Worm (Caenorhabditis elegans) whole organism, dauer: ENCODE results near the gene clc-6.

Source experiments
- unc-62 ChIP-seq: sonication (generic microtip); optimal IDR thresholded peaks from 2 replicates; lab custom pipeline; 2017; ENCODE audit warnings: missing biosample characterization, missing genetic modification reagents, missing genetic modification characterization

The clc-6 gene

DNA sequence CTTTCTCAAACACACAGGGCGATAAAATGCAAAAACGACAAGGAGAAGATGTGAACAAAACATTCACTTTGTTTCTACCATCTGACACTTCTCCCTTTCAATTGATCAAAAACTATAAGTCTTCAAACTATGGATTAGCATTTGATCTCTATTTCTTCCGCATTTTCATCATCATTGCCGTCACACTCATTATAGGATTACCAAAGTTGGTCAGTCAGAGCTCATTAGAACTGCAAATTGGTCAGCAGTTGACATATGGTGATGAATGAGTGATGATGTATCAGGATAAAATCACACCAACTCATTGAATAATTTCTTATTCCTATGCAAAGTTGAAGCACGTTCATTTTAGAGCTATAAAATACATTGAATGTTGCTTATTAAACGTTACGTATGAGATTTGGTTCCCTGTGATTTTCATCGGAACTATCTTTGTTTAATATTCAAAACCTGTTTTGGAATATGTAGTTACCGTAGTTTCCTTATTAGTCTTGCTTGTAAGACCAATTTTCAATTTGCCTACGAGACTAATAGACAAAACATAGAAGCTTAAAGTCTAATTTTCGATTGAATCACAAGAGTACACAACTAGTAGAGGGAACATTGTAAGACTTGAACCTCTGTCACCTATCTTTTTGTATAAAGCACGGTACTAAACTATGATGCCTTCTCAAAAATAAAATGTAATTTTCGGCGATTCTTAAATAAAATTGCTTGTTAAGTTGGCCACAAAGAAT, 13.6 kb upstream of the clc-6 start:
- no peak for TF ChIP-seq unc-62 (GFP tag; lab: Kevin White, UChicago)

DNA sequence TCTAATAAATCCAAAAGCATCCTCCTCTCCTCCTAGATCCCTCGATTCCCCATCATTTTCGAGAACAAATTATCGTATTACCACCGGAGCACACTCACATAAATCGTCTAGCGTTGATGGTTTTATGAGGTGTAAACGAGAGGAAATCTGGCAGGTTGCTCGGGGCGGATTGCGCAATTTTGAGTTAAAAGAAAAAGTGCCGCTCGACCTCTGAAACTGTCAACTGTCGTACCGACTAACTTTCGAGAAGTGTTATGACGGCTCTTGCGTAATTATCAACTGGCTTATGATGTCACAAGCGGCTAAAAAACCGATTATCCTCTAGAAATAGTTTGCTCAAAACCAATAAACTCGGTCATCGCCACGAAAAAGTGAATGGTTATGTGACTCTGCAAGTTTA, 10.5 kb upstream of the clc-6 start:
- TF ChIP-seq unc-62 (GFP tag; lab: Kevin White, UChicago) = no peak

DNA sequence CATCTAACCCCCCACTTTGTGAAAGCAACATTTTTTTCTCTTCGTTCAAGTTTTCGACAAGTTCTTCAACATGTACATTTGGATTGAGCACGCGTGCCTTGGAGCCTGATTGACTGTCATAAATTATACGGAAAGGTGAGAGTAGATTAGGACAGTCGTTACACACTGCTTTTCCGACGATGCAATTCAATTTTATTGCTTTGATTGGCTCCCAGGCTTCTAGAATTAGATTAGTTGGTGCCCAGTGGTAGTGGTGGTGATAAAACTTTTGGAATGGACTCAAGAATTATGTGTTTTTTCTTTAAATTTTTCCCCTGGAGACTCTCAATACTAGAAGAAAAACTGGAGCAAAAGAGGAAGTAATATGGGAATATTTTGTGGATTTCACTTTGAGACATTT, 8.4 kb upstream of the clc-6 start:
- no peak for TF ChIP-seq unc-62 (GFP tag; lab: Kevin White, UChicago)

DNA sequence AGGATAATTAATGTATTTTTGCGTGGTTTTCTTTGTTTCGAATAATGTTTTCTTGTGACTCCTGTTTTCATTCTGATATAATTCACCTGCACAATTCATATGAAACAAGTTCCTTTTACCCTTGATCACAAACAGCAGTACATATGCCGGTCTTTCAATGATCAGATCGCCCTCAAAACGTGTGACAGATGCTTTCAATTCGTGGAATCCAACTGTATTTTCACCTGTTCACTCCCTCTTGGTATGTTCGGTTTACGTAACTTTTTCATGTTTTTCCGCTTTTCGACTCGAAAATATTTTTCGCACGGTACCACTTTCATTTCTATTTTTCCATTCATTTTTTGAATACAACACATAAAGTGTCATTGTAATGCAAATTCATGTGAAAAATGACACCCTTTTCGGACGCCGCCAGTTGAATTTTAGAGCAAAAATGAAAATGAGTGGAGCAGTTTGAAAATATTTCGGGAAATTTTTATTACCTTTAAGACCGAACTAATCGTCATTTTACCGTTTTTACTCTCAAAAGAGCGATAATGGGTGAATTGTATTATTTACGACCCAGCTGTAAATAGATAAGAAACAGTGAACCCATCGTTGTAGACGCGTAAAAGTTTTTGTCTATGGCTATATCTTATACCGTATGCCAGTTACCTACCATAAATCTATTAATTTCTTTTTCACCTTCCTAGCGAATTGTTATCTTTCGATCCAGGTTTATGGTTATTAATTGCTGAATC, 6.0 kb upstream of the clc-6 start, which contains the start of gene K10D6.4:
K10D6.4 (plus strand) TSS at position 100 of the 740 bp plus-strand sequence.
- TF ChIP-seq unc-62 (GFP tag; lab: Kevin White, UChicago) = no peak

DNA sequence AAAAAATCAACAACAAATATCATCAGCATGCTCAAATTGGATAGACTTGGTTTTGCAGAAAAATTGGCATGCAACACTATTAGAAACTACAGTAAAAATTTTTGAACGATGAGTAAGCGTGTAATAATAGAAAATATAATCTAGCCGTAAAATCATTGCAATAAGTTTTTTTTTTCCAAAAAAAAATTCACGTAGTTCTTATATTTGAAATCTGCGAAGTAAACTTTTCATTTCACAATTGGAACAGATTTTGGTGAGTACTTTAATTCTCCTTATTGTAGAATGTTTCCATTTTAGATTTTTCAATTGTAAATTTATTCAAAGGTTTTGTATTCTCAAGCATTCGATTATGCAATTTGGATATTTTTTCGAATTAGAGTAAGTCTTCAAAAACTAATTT, 4.3 kb upstream of the clc-6 start, which contains the start of gene K10D6.3:
K10D6.3 (plus strand) TSS at position 301 of the 400 bp plus-strand sequence.
- no peak for TF ChIP-seq unc-62 (GFP tag; lab: Kevin White, UChicago)

DNA sequence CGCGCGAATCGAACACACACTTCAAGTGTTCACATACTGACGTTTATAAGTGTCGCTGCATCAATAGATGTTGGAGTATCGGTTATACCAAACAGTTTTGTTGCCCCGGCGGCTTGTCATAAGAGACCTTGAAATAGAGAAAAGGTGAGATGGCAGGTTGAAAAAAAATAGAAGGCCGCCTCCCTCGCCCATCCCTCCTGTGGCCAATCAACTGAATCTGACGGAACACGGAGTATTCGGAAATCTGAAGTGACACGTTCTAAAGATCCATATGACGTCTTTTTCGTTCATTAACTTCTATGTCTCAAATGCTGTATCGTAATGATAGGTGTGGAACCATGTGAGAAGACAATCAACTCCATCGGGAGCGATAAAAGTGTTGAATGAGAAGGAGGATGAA, 3.5 kb upstream of the clc-6 start:
- TF ChIP-seq unc-62 (GFP tag; lab: Kevin White, UChicago) = no peak

DNA sequence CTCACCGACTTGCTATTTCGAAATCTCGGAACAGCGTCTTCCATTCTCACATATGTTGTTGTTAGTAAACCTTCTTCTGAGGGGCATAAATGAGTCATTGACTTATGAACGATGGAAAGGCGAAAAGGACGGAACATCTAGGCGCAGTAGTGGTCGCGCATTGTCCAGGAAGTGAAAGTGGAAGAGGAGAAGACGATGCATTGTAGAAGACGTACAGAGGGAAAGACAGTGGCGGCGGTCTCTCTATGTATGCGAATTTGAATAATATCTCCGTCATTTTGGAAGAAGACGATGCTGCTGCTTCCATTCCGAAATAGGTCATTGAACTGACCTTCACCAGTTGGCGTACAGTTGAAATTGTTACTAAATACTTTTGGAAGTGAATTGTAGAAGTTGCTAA, 2.1 kb upstream of the clc-6 start:
- TF ChIP-seq unc-62 (GFP tag; lab: Kevin White, UChicago) = no peak

DNA sequence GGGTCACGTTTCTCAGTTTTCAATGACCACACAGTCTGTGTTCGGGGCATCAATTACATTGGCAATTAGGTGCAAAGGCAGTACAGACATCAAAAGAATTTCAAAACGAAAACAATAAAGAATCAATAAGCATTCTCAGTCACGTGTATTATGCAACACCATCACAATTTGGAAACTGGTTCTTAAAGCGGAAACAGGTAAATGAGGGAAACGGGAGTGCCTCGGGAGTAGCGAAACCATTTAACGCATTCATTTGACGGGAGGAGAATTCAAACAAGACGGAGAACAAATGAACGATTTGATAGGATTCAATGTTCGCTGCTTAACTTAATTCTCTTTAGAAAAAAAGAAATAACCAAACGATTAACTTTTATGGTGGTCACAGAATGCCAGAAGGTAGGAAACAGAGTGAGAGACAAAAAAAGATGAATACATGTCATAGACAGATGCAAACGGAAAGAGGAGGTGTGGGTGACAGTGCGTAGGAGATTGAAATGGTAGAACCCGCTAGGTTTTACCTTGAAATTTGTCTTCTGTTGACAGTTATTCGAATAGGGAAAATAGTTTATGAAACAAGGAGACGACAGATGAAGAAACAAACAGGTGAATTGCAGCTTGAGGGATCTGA, 736 bp upstream of the clc-6 start:
- TF ChIP-seq unc-62 (GFP tag; lab: Kevin White, UChicago) = no peak

DNA sequence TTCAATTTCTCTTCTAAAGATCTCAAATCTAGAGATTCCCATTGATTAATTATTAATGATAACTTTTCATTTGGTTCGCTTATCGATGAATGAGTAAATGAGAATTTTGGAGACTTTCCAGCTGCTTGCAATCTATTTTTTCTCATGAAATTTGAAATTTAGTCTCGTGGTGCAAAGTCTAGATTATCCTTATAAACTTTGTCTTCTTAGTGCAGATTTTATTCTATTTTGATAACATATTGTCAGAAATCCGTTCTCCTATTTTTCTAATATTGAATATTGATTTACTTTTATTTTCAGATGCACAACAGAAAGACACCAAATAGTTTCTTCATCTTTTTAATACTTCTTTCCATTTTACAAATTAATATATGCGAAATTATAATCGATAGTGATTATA, 5.0 kb downstream of the clc-6 start, which contains the start of gene lgc-49:
lgc-49 (plus strand) TSS at position 301 of the 400 bp plus-strand sequence.
- no peak for TF ChIP-seq unc-62 (GFP tag; lab: Kevin White, UChicago)

DNA sequence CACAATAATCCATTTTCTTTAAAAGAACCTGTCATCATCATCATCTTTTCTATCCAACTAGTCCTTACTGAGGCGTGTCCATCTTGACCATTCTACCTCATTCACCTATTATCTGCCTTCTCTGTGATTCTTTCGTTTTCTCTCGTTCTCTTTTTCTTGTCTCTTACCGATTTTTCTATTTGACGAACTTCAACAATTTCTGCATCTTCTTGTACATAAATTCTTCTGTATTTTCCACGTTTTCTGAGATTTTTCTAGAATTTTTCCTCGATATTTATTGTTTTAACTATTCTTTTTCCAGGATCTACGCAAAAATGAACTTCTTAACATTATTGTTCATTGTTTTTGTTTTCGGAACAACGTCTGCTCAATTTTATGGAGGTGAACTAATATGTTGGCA, 13.1 kb downstream of the clc-6 start, which contains the start of gene cnc-10:
cnc-10 (plus strand) TSS at position 301 of the 400 bp plus-strand sequence.
- no peak for TF ChIP-seq unc-62 (GFP tag; lab: Kevin White, UChicago)

DNA sequence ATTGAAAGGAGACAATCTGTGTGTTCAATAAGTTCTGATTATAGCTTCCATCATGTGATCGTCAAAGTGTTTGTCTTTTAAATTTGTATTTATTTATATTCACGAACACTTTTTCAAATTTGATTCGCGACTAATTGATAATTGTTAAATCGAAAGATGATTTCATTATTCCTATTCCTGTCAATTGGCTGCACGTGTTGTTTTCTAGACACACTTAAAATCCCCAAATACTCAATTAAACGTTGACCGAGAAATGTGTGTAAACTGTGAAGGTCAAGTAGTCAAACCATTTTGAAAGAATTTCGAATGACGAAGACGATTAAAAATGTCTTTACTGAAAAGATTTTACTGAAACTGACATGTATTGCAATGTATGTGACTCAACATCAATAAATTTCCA, 15.1 kb downstream of the clc-6 start:
- no peak for TF ChIP-seq unc-62 (GFP tag; lab: Kevin White, UChicago)

DNA sequence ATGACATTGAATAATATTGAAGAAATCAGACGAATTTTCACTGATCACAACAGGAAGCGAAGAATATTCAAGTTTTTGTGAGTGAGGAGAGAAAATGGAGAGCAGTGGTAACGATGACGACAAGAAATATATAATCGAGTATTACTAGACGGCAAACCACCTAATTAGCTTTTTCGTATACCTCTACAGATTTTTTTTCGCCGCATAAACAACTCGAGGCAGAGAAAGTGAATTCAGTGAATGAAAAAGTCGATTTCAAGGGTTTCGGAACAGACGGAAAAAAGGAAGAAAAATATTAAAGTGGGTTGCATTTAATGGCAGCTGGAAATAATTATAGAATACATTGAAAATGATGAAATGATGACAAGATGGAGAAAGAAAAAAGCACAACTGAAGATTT, 18.4 kb downstream of the clc-6 start, which contains the start of gene gpa-1:
gpa-1 (minus strand) TSS at position 101 of the 400 bp plus-strand sequence.
- TF ChIP-seq unc-62 (GFP tag; lab: Kevin White, UChicago) = no peak

DNA sequence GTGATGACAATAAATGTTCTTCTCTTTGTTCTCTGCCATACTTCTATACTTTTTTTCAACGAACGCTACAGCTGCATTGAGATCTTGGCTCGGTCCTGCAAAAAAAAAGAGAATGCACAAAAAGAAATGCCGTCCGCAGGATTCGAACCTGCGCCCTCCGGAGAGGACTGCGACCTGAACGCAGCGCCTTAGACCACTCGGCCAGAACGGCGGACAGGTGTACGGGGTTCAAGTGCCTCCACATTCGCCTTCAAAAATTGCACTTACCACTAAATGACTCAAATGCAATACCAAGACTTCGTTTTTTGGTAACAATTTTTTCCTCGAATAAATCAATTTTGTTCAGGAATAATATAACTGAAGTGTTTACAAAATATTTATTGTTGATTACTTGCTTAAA, 21.3 kb downstream of the clc-6 start:
- no peak for TF ChIP-seq unc-62 (GFP tag; lab: Kevin White, UChicago)

DNA sequence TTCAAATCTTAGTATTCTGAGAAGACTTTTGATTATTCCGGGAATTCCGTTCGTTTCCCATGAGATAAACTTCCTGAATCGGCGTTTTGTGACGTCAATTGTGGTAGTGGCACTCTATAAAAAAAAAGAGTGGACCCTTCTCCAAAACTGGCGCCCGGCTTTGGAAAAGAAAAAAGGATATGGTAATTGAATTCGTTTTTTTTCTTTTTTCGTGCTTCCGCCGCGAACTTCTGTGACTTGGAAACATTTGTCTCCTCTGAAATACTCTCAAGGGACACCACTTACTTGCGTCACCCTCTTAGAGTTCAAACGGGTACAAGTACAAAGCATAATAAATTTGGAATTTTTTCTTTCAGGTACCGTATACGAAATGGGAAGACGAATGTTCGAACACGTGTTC, 23.3 kb downstream of the clc-6 start:
- no peak for TF ChIP-seq unc-62 (GFP tag; lab: Kevin White, UChicago)

DNA sequence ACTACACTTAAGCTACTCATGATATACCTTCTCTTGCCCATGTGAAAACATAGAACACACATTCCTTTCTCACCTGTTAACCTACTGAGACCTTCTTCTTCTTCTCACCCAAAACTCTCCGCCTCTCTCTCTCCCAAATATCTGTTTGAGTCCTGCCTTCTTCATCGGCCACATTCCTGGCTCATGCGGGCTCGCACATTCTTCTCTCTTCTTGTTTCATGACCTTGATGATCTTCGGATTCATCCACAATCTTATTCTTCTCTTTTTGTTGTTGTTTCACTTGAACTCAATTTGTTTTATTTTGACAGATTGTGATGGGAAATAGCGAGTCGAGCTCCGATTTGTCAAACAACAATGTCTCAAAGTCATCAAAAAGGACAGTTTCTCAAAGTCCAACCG, 24.1 kb downstream of the clc-6 start, which contains the start of gene T19C4.5:
T19C4.5 (plus strand) TSS at position 308 of the 400 bp plus-strand sequence.
- no peak for TF ChIP-seq unc-62 (GFP tag; lab: Kevin White, UChicago)
